Worm (Caenorhabditis elegans): ENCODE results near the gene emb-27.
A peak's percentile ranks its signal among the peaks of the same experiment; 100 is the strongest.

Gene emb-27

DNA sequence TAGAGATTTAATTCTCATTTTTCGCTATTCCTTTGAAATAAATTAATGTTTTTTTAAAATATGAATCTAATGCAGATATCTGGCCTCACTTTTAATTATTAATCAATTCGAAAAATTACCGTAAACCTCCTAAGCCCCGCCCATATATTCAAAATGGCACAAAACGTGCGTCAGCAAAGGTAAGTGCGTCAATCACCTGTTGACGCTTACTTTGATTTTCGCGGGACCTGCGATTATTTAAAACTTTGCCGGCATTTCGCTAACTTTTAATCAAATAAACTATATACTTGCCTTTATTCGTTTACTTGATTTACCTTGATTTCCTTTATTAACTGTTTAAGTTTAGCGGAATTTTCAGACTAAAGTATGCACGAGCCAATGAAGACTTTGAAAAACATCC is 4.0 kb downstream of the emb-27 start, which contains the start of gene pch-2 (continued):
- TF ChIP-seq xnd-1 (tag; optimal IDR thresholded peaks at IDR 0.05) (peak; percentile 13), D2030.7 (GFP tag; IDR thresholded peaks at IDR 0.05) (peak; percentile 40; the same call in 1 of the 2 replicates), Y53G8AR.9 (GFP tag; conservative IDR thresholded peaks at IDR 0.05) (peak; percentile 51; the same call in 1 of the 2 replicates), attf-5 (GFP tag; optimal IDR thresholded peaks at IDR 0.05) (peak; percentile 69), repo-1 (tag; optimal IDR thresholded peaks at IDR 0.05) (no peak), hsf-1 (GFP tag; IDR thresholded peaks at IDR 0.05) (no peak), madf-6 (GFP tag; IDR thresholded peaks at IDR 0.05) (peak; percentile 79), dpl-1 (GFP tag; optimal IDR thresholded peaks at IDR 0.05) (peak; percentile 58), snpc-4 (GFP tag; optimal IDR thresholded peaks at IDR 0.05) (no peak), snpc-4 (tag; optimal IDR thresholded peaks at IDR 0.05) (peak in 1 of 4 experiments; percentile 50), F49E8.2 (tag; optimal IDR thresholded peaks at IDR 0.05; ENCODE audit: insufficient read depth) (no peak), efl-1 (GFP tag; optimal IDR thresholded peaks at IDR 0.05) (peak; percentile 83)

DNA sequence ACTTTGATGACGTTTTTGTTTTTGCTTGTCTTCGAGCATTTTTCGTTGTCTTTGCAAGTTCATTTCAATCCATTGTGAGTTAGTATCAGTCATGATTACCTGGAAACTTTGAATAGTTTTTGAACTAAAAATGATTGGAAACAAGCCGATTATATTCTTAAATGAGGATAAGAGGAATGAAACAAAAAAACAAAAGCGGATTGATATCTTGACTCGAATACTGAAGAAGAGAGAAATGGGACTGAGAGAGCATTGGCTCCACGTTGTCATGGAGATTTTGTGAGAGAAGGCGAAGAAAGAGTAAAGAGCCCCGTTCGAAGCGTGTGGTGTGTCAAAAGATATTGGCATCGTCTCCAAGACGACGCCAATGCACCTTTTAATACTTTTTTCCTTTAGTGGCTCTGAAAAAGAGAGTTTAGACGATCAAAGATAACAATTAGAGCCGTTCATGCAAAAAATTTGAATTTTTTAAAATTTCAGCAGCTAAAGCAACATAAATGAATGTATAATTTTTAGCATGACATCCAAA is 5.1 kb downstream of the emb-27 start, which contains the start of the genes tub-1 and tmem-138:
tub-1 (minus strand) TSS at position 101 of the 529 bp plus-strand sequence.
tmem-138 (plus strand) TSS at position 479 of the 529 bp plus-strand sequence.
- no peak for TF ChIP-seq ekl-4 (GFP tag; IDR thresholded peaks at IDR 0.05)
- TF ChIP-seq hmg-1.2 (GFP tag; IDR thresholded peaks at IDR 0.05), result no peak
- no peak for TF ChIP-seq nhr-90 (tag; optimal IDR thresholded peaks at IDR 0.05)
- TF ChIP-seq tlf-1 (GFP tag; optimal IDR thresholded peaks at IDR 0.05), result no peak
- no peak for TF ChIP-seq mxl-1 (tag; optimal IDR thresholded peaks at IDR 0.05)
- no peak for TF ChIP-seq B0019.2 (GFP tag; conservative IDR thresholded peaks at IDR 0.05)
- no peak for TF ChIP-seq F49E8.2 (tag; optimal IDR thresholded peaks at IDR 0.05; ENCODE audit: insufficient read depth)
- TF ChIP-seq ztf-6 (GFP tag; IDR thresholded peaks at IDR 0.05), result no peak
- TF ChIP-seq cebp-2 (GFP tag; IDR thresholded peaks at IDR 0.05), result no peak
- TF ChIP-seq ztf-22 (GFP tag; optimal IDR thresholded peaks at IDR 0.05), result no peak
- no peak for TF ChIP-seq egl-18 (GFP tag; IDR thresholded peaks at IDR 0.05)

DNA sequence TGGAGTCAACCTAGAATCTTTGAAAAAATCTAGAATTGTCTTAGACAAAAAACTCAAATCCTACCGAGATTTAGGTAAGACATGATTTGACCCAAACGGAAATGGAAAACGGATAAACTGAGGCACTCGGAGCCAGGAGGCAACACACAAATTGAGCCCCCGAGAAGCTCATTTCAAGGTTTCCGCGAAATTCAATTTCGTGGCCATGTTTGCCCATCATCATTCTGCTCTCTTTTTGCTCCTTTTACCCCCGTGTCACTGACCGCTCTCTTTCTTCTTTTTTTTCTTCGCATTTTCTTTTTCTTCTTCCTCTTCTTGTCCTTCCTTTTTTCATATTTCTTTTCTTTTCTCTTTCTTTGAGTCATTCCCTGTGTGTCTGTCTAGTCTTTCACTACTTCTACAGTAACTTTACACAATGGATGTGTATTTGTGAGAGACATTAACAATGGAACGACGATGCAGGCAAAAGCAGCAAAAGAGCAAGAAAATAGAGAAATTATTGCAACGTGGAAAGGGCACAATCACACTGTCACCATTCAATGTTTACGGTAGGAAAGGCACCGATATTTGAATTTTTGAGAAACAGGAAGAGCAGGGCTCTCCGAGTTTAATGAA is 9.2 kb downstream of the emb-27 start:
- TF ChIP-seq F37B4.10 (GFP tag; IDR thresholded peaks at IDR 0.05) (no peak), C06A6.2 (GFP tag; conservative IDR thresholded peaks at IDR 0.05) (no peak), B0035.1 (tag; optimal IDR thresholded peaks at IDR 0.05) (no peak), somi-1 (GFP tag; optimal IDR thresholded peaks at IDR 0.05) (no peak), madf-6 (GFP tag; IDR thresholded peaks at IDR 0.05) (no peak)

DNA sequence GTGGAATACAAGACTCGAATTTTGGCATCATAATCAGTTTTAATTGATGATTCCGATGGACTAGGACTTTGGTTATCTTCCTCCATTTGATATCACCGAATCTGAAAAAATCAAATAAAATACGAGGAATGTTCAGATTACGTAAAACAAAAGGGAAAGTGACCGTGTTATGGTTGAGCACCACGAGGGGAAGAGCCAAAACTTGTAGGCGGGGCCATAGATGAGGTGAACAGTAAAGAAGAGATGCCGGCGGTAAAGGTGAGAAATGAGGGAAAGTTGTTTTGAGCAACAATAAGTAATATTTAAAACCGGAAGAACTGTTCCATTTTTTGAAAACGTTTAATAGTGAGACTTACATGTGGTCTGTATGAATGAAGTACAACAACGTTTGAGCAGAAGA is 12.0 kb downstream of the emb-27 start, which contains the start of gene F10B5.3:
F10B5.3 (minus strand) TSS at position 101 of the 400 bp plus-strand sequence.
- TF ChIP-seq lin-35 (GFP tag; optimal IDR thresholded peaks at IDR 0.05), result no peak
- TF ChIP-seq Y95B8A.8 (GFP tag; IDR thresholded peaks at IDR 0.05), result no peak
- TF ChIP-seq Y53G8AR.9 (GFP tag; conservative IDR thresholded peaks at IDR 0.05), result no peak
- TF ChIP-seq hmg-20 (GFP tag; IDR thresholded peaks at IDR 0.05), result no peak
- TF ChIP-seq bed-1 (GFP tag; IDR thresholded peaks at IDR 0.05), result no peak
- TF ChIP-seq F37B4.10 (GFP tag; IDR thresholded peaks at IDR 0.05), result no peak
- no peak for TF ChIP-seq pbrm-1 (GFP tag; IDR thresholded peaks at IDR 0.05)
- no peak for TF ChIP-seq F22D6.2 (tag; optimal IDR thresholded peaks at IDR 0.05)
- TF ChIP-seq F57C9.4 (tag; optimal IDR thresholded peaks at IDR 0.05), result no peak
- TF ChIP-seq ekl-4 (GFP tag; IDR thresholded peaks at IDR 0.05), result no peak
- TF ChIP-seq madf-10 (tag; optimal IDR thresholded peaks at IDR 0.05), result no peak
- no peak for TF ChIP-seq let-607 (tag; optimal IDR thresholded peaks at IDR 0.05)
- TF ChIP-seq F23B12.7 (tag; optimal IDR thresholded peaks at IDR 0.05; ENCODE audit: insufficient read depth), result no peak
- no peak for TF ChIP-seq nfya-2 (GFP tag; IDR thresholded peaks at IDR 0.05)
- TF ChIP-seq lir-1 (GFP tag; conservative IDR thresholded peaks at IDR 0.05), result no peak
- no peak for TF ChIP-seq F10E7.11 (tag; optimal IDR thresholded peaks at IDR 0.05)
